Fruit fly (Drosophila melanogaster) whole organism, pupa: ENCODE data around the gene Prps.

Source experiments
- CG12605 ChIP-seq: fragments of 200-800 bp; sonication (Bioruptor generic); IDR thresholded peaks from 2 replicates; pipeline ENCODE4 v1.3.6; 2022; ENCODE audit warnings: missing biosample characterization, missing genetic modification characterization
- CG14655 ChIP-seq: fragments of 200-800 bp; sonication (Bioruptor generic); optimal IDR thresholded peaks from 3 replicates; lab custom pipeline; 2017; ENCODE audit warnings: mild to moderate bottlenecking, missing biosample characterization, missing genetic modification reagents, missing genetic modification characterization
- CG15710 ChIP-seq: fragments of 200-800 bp; sonication (Bioruptor generic); optimal IDR thresholded peaks from 2 replicates; lab custom pipeline; 2018; ENCODE audit warnings: missing biosample characterization, mild to moderate bottlenecking, missing genetic modification characterization, moderate library complexity
- CG32121 ChIP-seq: fragments of 200-800 bp; sonication (Bioruptor generic); IDR thresholded peaks from 2 replicates; pipeline ENCODE4 v1.3.6; 2022; ENCODE audit warnings: missing biosample characterization, missing genetic modification characterization
- CG34367 ChIP-seq: fragments of 200-800 bp; sonication (Bioruptor generic); optimal IDR thresholded peaks from 2 replicates; lab custom pipeline; 2018; ENCODE audit warnings: missing biosample characterization, mild to moderate bottlenecking, missing genetic modification characterization
- CG8301 ChIP-seq: fragments of 200-800 bp; sonication (Bioruptor generic); optimal IDR thresholded peaks from 2 replicates; lab custom pipeline; 2018; ENCODE audit warnings: missing biosample characterization, mild to moderate bottlenecking, missing genetic modification characterization
- CG9948 ChIP-seq: fragments of 200-800 bp; sonication (Bioruptor generic); optimal IDR thresholded peaks from 2 replicates; lab custom pipeline; 2018; ENCODE audit warnings: missing biosample characterization, mild to moderate bottlenecking, missing genetic modification characterization, moderate library complexity
- D1 ChIP-seq: fragments of 200-800 bp; sonication (Bioruptor generic); optimal IDR thresholded peaks from 2 replicates; lab custom pipeline; 2018; ENCODE audit warnings: missing biosample characterization, mild to moderate bottlenecking, missing genetic modification characterization, moderate library complexity
- EcR ChIP-seq: fragments of 200-800 bp; sonication (Bioruptor generic); optimal IDR thresholded peaks from 3 replicates; lab custom pipeline; 2019; ENCODE audit warnings: missing biosample characterization, missing genetic modification characterization, mild to moderate bottlenecking, moderate library complexity, missing genetic modification reagents
- Pif1A ChIP-seq: fragments of 200-800 bp; sonication (Bioruptor generic); optimal IDR thresholded peaks from 3 replicates; lab custom pipeline; 2016; ENCODE audit warnings: missing biosample characterization, missing genetic modification characterization
- Pif1B ChIP-seq: fragments of 200-800 bp; sonication (Bioruptor generic); optimal IDR thresholded peaks from 3 replicates; lab custom pipeline; 2016; ENCODE audit warnings: missing biosample characterization, missing genetic modification characterization
- Snoo ChIP-seq: fragments of 200-800 bp; sonication (Bioruptor generic); optimal IDR thresholded peaks from 3 replicates; lab custom pipeline; 2017; ENCODE audit warnings: missing biosample characterization, mild to moderate bottlenecking, missing genetic modification characterization, inconsistent platforms

dm6 chr3L:9691476-9691826 lies 5.0 kb downstream of the Prps start:
- TF ChIP-seq EcR (GFP tag; lab: Kevin White, UChicago) (no peak), CG8301 (no peak), CG15710 (tag; lab: Kevin White, UChicago) (no peak), CG9948 (tag; lab: Kevin White, UChicago) (no peak), CG32121 (GFP tag; lab: Robert Waterston, UW) (no peak), Snoo (tag; lab: Kevin White, UChicago) (no peak), CG14655 (GFP tag; lab: Kevin White, UChicago) (no peak), CG34367 (tag; lab: Kevin White, UChicago) (no peak), D1 (tag; lab: Kevin White, UChicago) (no peak), Pif1A (no peak), CG12605 (no peak), Pif1B (no peak)
